Worm (Caenorhabditis elegans): ENCODE measurements around the gene srh-258.

DNA sequence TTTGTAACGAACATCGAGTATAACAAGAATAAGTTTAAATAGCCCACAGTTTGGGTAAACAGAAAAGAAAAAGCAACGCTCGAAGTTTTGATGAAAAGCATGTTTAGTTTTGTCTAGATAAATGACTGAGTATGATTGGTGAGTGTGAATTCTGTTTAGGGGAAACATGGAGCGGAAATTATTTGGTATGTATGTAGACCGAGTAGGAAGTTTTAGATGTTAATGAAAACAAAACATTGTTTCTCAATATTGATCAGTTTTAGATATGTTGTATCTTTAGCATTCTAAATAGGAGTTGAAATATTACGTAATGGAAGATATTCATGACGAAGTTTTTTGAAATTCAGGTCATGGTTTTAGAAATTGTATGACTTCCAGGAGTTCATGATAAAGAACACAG is 7.7 kb downstream of the srh-258 start, which contains the start of gene srbc-63:
- no peak for TF ChIP-seq nhr-85 (tag)
- no peak for TF ChIP-seq ceh-82 (tag; optimal IDR thresholded peaks at IDR 0.05)
- TF ChIP-seq irx-1 (tag; optimal IDR thresholded peaks at IDR 0.05) = no peak
- no peak for TF ChIP-seq sptf-1 (tag; optimal IDR thresholded peaks at IDR 0.05)
- TF ChIP-seq ces-1 (GFP tag; optimal IDR thresholded peaks at IDR 0.05) = no peak
- no peak for TF ChIP-seq mdl-1 (tag; optimal IDR thresholded peaks at IDR 0.05)
- no peak for TF ChIP-seq mep-1 (tag; optimal IDR thresholded peaks at IDR 0.05)
- TF ChIP-seq jun-1 (tag; optimal IDR thresholded peaks at IDR 0.05) = no peak
